Worm (Caenorhabditis elegans): ENCODE data around the gene clec-3.

- TF ChIP-seq grh-1 (GFP tag; IDR thresholded peaks at IDR 0.05) (no peak), ceh-88 (GFP tag; IDR thresholded peaks at IDR 0.05) (no peak), aly-2 (tag; optimal IDR thresholded peaks at IDR 0.05) (no peak), ztf-11 (tag; optimal IDR thresholded peaks at IDR 0.05) (peak in 1 of 2 experiments; percentile 54), fkh-10 (GFP tag; optimal IDR thresholded peaks at IDR 0.05) (no peak), nhr-11 (tag; optimal IDR thresholded peaks at IDR 0.05) (no peak), blmp-1 (tag; optimal IDR thresholded peaks at IDR 0.05) (no peak), sup-37 (GFP tag; optimal IDR thresholded peaks at IDR 0.05) (no peak), nhr-76 (tag; optimal IDR thresholded peaks at IDR 0.05) (no peak), elt-3 (tag; optimal IDR thresholded peaks at IDR 0.05) (no peak)
Observed at ce11 chrII:2991555-2992083, 28.1 kb downstream of the clec-3 start, which contains the start of gene K08A2.2.

All from whole organism, L1 larva.